Worm (Caenorhabditis elegans) whole organism, late embryonic: ENCODE data around the gene F31F4.11.

ENCODE experiments used
- C38D4.7 ChIP-seq: fragments of 200-800 bp; sonication (Bioruptor generic); optimal IDR thresholded peaks from 2 replicates; lab custom pipeline; 2018; ENCODE audit warnings: mild to moderate bottlenecking, missing genetic modification characterization, moderate library complexity, missing compliant biosample characterization
- ahr-1 ChIP-seq: sonication (generic microtip); optimal IDR thresholded peaks from 2 replicates; lab custom pipeline; 2016; ENCODE audit warnings: missing genetic modification characterization, missing compliant biosample characterization
- ceh-14 ChIP-seq: sonication (generic microtip); optimal IDR thresholded peaks from 2 replicates; lab custom pipeline; 2016; ENCODE audit warnings: missing genotype, missing genetic modification characterization, missing compliant biosample characterization
- ceh-31 ChIP-seq: sonication (generic microtip); optimal IDR thresholded peaks from 2 replicates; lab custom pipeline; 2016; ENCODE audit warnings: missing genetic modification characterization, missing compliant biosample characterization
- ceh-34 ChIP-seq: sonication (generic microtip); optimal IDR thresholded peaks from 2 replicates; lab custom pipeline; 2016; ENCODE audit warnings: mild to moderate bottlenecking, missing genetic modification characterization, missing compliant biosample characterization
- ceh-9 ChIP-seq: sonication (generic microtip); optimal IDR thresholded peaks from 2 replicates; lab custom pipeline; 2016; ENCODE audit warnings: mild to moderate bottlenecking, missing genetic modification characterization, inconsistent platforms, missing compliant biosample characterization
- elt-2 ChIP-seq: sonication (generic microtip); optimal IDR thresholded peaks from 2 replicates; lab custom pipeline; 2016; ENCODE audit warnings: missing genetic modification reagents, missing genetic modification characterization, missing compliant biosample characterization
- fkh-10 ChIP-seq: fragments of 150-350 bp; optimal IDR thresholded peaks from 2 replicates; lab custom pipeline; 2014; ENCODE audit warnings: missing biosample characterization, missing genetic modification reagents, missing genetic modification characterization
- hlh-30 ChIP-seq: sonication (generic microtip); optimal IDR thresholded peaks from 2 replicates; lab custom pipeline; 2017; ENCODE audit warnings: antibody characterized with exemption, missing genetic modification characterization, missing compliant biosample characterization; ENCODE audit not compliant: insufficient read depth
- madf-2 ChIP-seq: sonication (generic microtip); optimal IDR thresholded peaks from 2 replicates; lab custom pipeline; 2017; ENCODE audit warnings: missing genetic modification characterization, missing compliant biosample characterization
- nhr-11 ChIP-seq: fragments of 150-350 bp; optimal IDR thresholded peaks from 2 replicates; lab custom pipeline; 2014; ENCODE audit warnings: missing biosample characterization, missing genetic modification characterization
- pag-3 ChIP-seq: sonication (generic microtip); optimal IDR thresholded peaks from 2 replicates; lab custom pipeline; 2016; ENCODE audit warnings: missing compliant biosample characterization, missing genetic modification characterization, borderline replicate concordance
- pat-9 ChIP-seq: fragments of 200-800 bp; sonication (Bioruptor generic); optimal IDR thresholded peaks from 2 replicates; lab custom pipeline; 2018; ENCODE audit warnings: mild to moderate bottlenecking, missing genetic modification characterization, moderate library complexity, missing compliant biosample characterization
- zip-5 ChIP-seq: sonication (generic microtip); optimal IDR thresholded peaks from 2 replicates; lab custom pipeline; 2016; ENCODE audit warnings: missing genetic modification characterization, missing compliant biosample characterization

- no peak for TF ChIP-seq hlh-30 (tag; lab: Kevin White, UChicago)
- no peak for TF ChIP-seq ceh-31 (tag; lab: Kevin White, UChicago)
- TF ChIP-seq ceh-9 (tag; lab: Kevin White, UChicago) = no peak
- TF ChIP-seq nhr-11 = no peak
- no peak for TF ChIP-seq fkh-10 (GFP tag; lab: Kevin White, UChicago)
- TF ChIP-seq pag-3 (tag; lab: Kevin White, UChicago) = no peak
- TF ChIP-seq C38D4.7 (GFP tag; lab: Kevin White, UChicago) = no peak
- no peak for TF ChIP-seq ahr-1
- TF ChIP-seq pat-9 (tag; lab: Kevin White, UChicago) = no peak
- no peak for TF ChIP-seq ceh-34
- no peak for TF ChIP-seq ceh-14 (tag; lab: Kevin White, UChicago)
- no peak for TF ChIP-seq zip-5 (tag; lab: Kevin White, UChicago)
- no peak for TF ChIP-seq elt-2
- TF ChIP-seq madf-2 (tag; lab: Kevin White, UChicago) = no peak
Measured at ce11 chrV:712882-713281, 48.6 kb upstream of the F31F4.11 start, which contains the start of gene cyp-33C11.
